Worm (Caenorhabditis elegans): ENCODE results near the gene srh-239.

DNA sequence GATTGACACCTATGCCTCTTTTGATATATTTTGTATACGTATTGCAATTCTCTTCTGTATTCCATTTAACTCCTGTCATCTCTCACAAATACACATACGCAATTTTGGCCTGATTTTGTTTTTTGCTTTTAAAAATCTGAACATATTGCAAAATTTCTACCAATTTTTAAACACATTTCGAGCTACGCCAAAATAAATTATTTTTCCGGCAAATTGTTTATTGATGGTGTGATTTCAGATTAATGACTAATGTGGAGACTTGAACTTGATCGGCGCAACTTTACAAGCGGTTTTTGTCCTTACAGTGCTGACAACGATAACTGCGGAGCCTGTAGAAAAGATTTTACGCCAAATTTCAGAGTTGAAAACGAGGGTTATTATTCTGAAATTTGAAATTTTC, 48.4 kb upstream of the srh-239 start:
- TF ChIP-seq him-1 (tag; optimal IDR thresholded peaks at IDR 0.05) (no peak), W03F9.2 (tag; optimal IDR thresholded peaks at IDR 0.05) (no peak), dao-5 (tag; optimal IDR thresholded peaks at IDR 0.05) (no peak)
